Fruit fly (Drosophila melanogaster): ENCODE data around the gene Qtzl.
A peak's percentile ranks its signal among the peaks of the same experiment; 100 is the strongest.

The Qtzl gene

dm6 chr2L:12006397-12007330 lies 11.1 kb downstream of the Qtzl start:
- TF ChIP-seq ovo (GFP tag; optimal IDR thresholded peaks at IDR 0.05): peak; percentile 68
- TF ChIP-seq Hr96 (GFP tag; optimal IDR thresholded peaks at IDR 0.05): peak; percentile 62
- TF ChIP-seq bab1 (GFP tag; optimal IDR thresholded peaks at IDR 0.05): peak; percentile 80
- peak; percentile 69 for TF ChIP-seq Crg-1 (GFP tag; optimal IDR thresholded peaks at IDR 0.05)
- peak; percentile 63 for TF ChIP-seq tj (GFP tag; optimal IDR thresholded peaks at IDR 0.05)
- TF ChIP-seq CG5204 (GFP tag; optimal IDR thresholded peaks at IDR 0.05): peak; percentile 72
- peak; percentile 41 for TF ChIP-seq Clk (GFP tag; optimal IDR thresholded peaks at IDR 0.05)
- TF ChIP-seq cnc (optimal IDR thresholded peaks at IDR 0.05): no peak
- TF ChIP-seq cic (GFP tag; optimal IDR thresholded peaks at IDR 0.05): no peak
- TF ChIP-seq CG12768 (GFP tag; optimal IDR thresholded peaks at IDR 0.05): peak; percentile 72
- TF ChIP-seq CG14711 (tag; optimal IDR thresholded peaks at IDR 0.05): peak; percentile 77
- TF ChIP-seq Mnt (GFP tag; optimal IDR thresholded peaks at IDR 0.05): no peak
- peak; percentile 90 for TF ChIP-seq CG11617 (GFP tag; optimal IDR thresholded peaks at IDR 0.05)
- peak; percentile 93 for TF ChIP-seq kay (GFP tag; ENCODE audit: borderline replicate concordance)
- TF ChIP-seq pad (GFP tag; optimal IDR thresholded peaks at IDR 0.05): peak; percentile 98
- TF ChIP-seq CG1620 (GFP tag; optimal IDR thresholded peaks at IDR 0.05): peak; percentile 53
- peak; percentile 94 for TF ChIP-seq CG33017 (tag; optimal IDR thresholded peaks at IDR 0.05)
- TF ChIP-seq CG7101 (tag; optimal IDR thresholded peaks at IDR 0.05): peak; percentile 86
- TF ChIP-seq CG7045 (GFP tag; optimal IDR thresholded peaks at IDR 0.05): peak; percentile 87
- peak; percentile 79 for TF ChIP-seq toe (GFP tag; optimal IDR thresholded peaks at IDR 0.05)

- TF ChIP-seq CG12768 (GFP tag; optimal IDR thresholded peaks at IDR 0.05) (peak; percentile 91), CG33017 (tag; optimal IDR thresholded peaks at IDR 0.05) (peak; percentile 63), Mnt (GFP tag; optimal IDR thresholded peaks at IDR 0.05) (peak; percentile 91), Hr96 (GFP tag; optimal IDR thresholded peaks at IDR 0.05) (peak; percentile 87), bab1 (GFP tag; optimal IDR thresholded peaks at IDR 0.05) (peak; percentile 92), Clk (GFP tag; optimal IDR thresholded peaks at IDR 0.05) (peak; percentile 81), cnc (optimal IDR thresholded peaks at IDR 0.05) (no peak), Crg-1 (GFP tag; optimal IDR thresholded peaks at IDR 0.05) (peak; percentile 21), CG14711 (tag; optimal IDR thresholded peaks at IDR 0.05) (peak; percentile 55), CG1620 (GFP tag; optimal IDR thresholded peaks at IDR 0.05) (peak; percentile 57), toe (GFP tag; optimal IDR thresholded peaks at IDR 0.05) (peak; percentile 73), CG7101 (tag; optimal IDR thresholded peaks at IDR 0.05) (peak; percentile 48), ovo (GFP tag; optimal IDR thresholded peaks at IDR 0.05) (peak; percentile 88), CG5204 (GFP tag; optimal IDR thresholded peaks at IDR 0.05) (peak; percentile 11), kay (GFP tag; ENCODE audit: borderline replicate concordance) (peak; percentile 95), CG11617 (GFP tag; optimal IDR thresholded peaks at IDR 0.05) (peak; percentile 69), cic (GFP tag; optimal IDR thresholded peaks at IDR 0.05) (peak; percentile 97), CG7045 (GFP tag; optimal IDR thresholded peaks at IDR 0.05) (peak; percentile 70), pad (GFP tag; optimal IDR thresholded peaks at IDR 0.05) (peak; percentile 78), tj (GFP tag; optimal IDR thresholded peaks at IDR 0.05) (peak; percentile 67)
Observed at dm6 chr2L:12007331-12007791, 11.8 kb downstream of the Qtzl start.

dm6 chr2L:12007853-12008252 lies 12.3 kb downstream of the Qtzl start, which contains the start of gene Rh5:
Rh5 (plus strand) TSS chr2L:12008153.
- peak; percentile 17 for TF ChIP-seq kay (GFP tag; ENCODE audit: borderline replicate concordance)
- no peak for TF ChIP-seq Hr96 (GFP tag; optimal IDR thresholded peaks at IDR 0.05)

- TF ChIP-seq Mnt (GFP tag; optimal IDR thresholded peaks at IDR 0.05) (peak; percentile 88), ovo (GFP tag; optimal IDR thresholded peaks at IDR 0.05) (peak; percentile 99), CG1620 (GFP tag; optimal IDR thresholded peaks at IDR 0.05) (no peak), pad (GFP tag; optimal IDR thresholded peaks at IDR 0.05) (peak; percentile 85), toe (GFP tag; optimal IDR thresholded peaks at IDR 0.05) (peak; percentile 46), CG33017 (tag; optimal IDR thresholded peaks at IDR 0.05) (no peak), Clk (GFP tag; optimal IDR thresholded peaks at IDR 0.05) (no peak), CG12768 (GFP tag; optimal IDR thresholded peaks at IDR 0.05) (peak; percentile 88), bab1 (GFP tag; optimal IDR thresholded peaks at IDR 0.05) (peak; percentile 54), CG14711 (tag; optimal IDR thresholded peaks at IDR 0.05) (peak; percentile 59), Crg-1 (GFP tag; optimal IDR thresholded peaks at IDR 0.05) (peak; percentile 20), CG7101 (tag; optimal IDR thresholded peaks at IDR 0.05) (peak; percentile 33), CG7045 (GFP tag; optimal IDR thresholded peaks at IDR 0.05) (no peak), tj (GFP tag; optimal IDR thresholded peaks at IDR 0.05) (peak; percentile 13), CG5204 (GFP tag; optimal IDR thresholded peaks at IDR 0.05) (no peak), Hr96 (GFP tag; optimal IDR thresholded peaks at IDR 0.05) (peak; percentile 65), kay (GFP tag; ENCODE audit: borderline replicate concordance) (no peak), cnc (optimal IDR thresholded peaks at IDR 0.05) (no peak), CG11617 (GFP tag; optimal IDR thresholded peaks at IDR 0.05) (peak; percentile 50), cic (GFP tag; optimal IDR thresholded peaks at IDR 0.05) (peak; percentile 89)
Observed at dm6 chr2L:12010100-12010876, 14.7 kb downstream of the Qtzl start.
